Worm (Caenorhabditis elegans) whole organism, L2 larva: ENCODE data around the gene R11G1.2.

ENCODE experiments used
- ZK546.5 ChIP-seq: sonication (generic microtip); optimal IDR thresholded peaks from 2 replicates; lab custom pipeline; 2017; ENCODE audit warnings: missing biosample characterization, missing genetic modification characterization
- aly-2 ChIP-seq: fragments of 150-350 bp; optimal IDR thresholded peaks from 2 replicates; lab custom pipeline; 2014; ENCODE audit warnings: missing biosample characterization, missing genetic modification characterization
- dmd-4 ChIP-seq: sonication (generic microtip); optimal IDR thresholded peaks from 2 replicates; lab custom pipeline; 2017; ENCODE audit warnings: missing biosample characterization, missing genetic modification characterization
- egl-27 ChIP-seq: sonication (generic microtip); optimal IDR thresholded peaks from 3 replicates; lab custom pipeline; 2017; ENCODE audit warnings: missing biosample characterization, missing genetic modification reagents, missing genetic modification characterization
- elt-3 ChIP-seq: sonication (generic microtip); optimal IDR thresholded peaks from 2 replicates; lab custom pipeline; 2017; ENCODE audit warnings: missing biosample characterization, missing genetic modification characterization
- lsy-2 ChIP-seq, 2 experiments: fragments of 150-350 bp in 1 of 2; sonication (generic microtip) in 1 of 2; optimal IDR thresholded peaks; 2 replicates each; lab custom pipeline; 2014 to 2017; ENCODE audit warnings: missing biosample characterization in 2 of 2, missing genetic modification characterization in 2 of 2
- mdl-1 ChIP-seq, 2 experiments: fragments of 150-350 bp in 1 of 2; sonication (generic microtip) in 1 of 2; optimal IDR thresholded peaks; 2 replicates each; lab custom pipeline; 2017; ENCODE audit warnings: missing biosample characterization in 2 of 2, missing genetic modification characterization in 2 of 2
- nhr-12 ChIP-seq: fragments of 150-350 bp; optimal IDR thresholded peaks from 2 replicates; lab custom pipeline; 2014; ENCODE audit warnings: missing biosample characterization, missing genetic modification characterization
- nhr-77 ChIP-seq: fragments of 150-350 bp; optimal IDR thresholded peaks from 2 replicates; lab custom pipeline; 2014; ENCODE audit warnings: missing biosample characterization, missing genetic modification characterization
- peb-1 ChIP-seq: fragments of 150-350 bp; optimal IDR thresholded peaks from 2 replicates; lab custom pipeline; 2014; ENCODE audit warnings: missing biosample characterization, missing genetic modification characterization
- skn-1 ChIP-seq: sonication (generic microtip); optimal IDR thresholded peaks from 2 replicates; lab custom pipeline; 2017; ENCODE audit warnings: missing biosample characterization, missing genetic modification characterization
- unc-62 ChIP-seq: fragments of 150-350 bp; optimal IDR thresholded peaks from 2 replicates; lab custom pipeline; 2014; ENCODE audit warnings: missing biosample characterization, missing genetic modification reagents, missing genetic modification characterization
- zag-1 ChIP-seq: fragments of 150-350 bp; optimal IDR thresholded peaks from 2 replicates; lab custom pipeline; 2014; ENCODE audit warnings: missing biosample characterization, missing genetic modification characterization
- ztf-11 ChIP-seq: sonication (generic microtip); optimal IDR thresholded peaks from 2 replicates; lab custom pipeline; 2017; ENCODE audit warnings: missing biosample characterization, missing genetic modification characterization

DNA sequence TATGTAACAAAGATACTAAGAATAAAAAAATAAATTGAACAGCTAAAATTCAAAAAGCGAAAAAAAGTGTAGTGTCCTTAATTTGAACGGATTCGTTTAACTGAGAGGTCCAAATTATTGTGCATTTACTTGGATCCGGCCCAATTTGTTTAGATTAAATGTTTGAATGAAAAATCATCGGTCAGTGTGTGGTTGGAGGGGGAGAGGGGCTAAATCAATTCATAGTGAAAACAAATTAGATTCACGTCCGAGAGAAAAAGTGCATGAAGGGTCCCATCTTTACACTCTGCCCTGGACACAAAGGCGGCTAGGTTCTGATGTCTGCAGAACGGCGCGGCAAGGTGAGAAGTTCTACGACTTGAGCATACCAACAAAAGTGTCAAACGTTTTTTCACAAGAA lies 31.6 kb upstream of the R11G1.2 start:
- TF ChIP-seq egl-27 (tag; lab: Kevin White, UChicago) (no peak), ZK546.5 (no peak), elt-3 (no peak), peb-1 (tag; lab: Kevin White, UChicago) (no peak), zag-1 (no peak), skn-1 (no peak), dmd-4 (tag; lab: Kevin White, UChicago) (no peak), nhr-77 (no peak), nhr-12 (tag; lab: Kevin White, UChicago) (no peak), lsy-2 (tag; optimal IDR thresholded peaks at IDR 0.05; lab: Kevin White, UChicago) (no peak), mdl-1 (tag; optimal IDR thresholded peaks at IDR 0.05; lab: Kevin White, UChicago) (no peak), aly-2 (tag; lab: Kevin White, UChicago) (no peak), unc-62 (no peak), ztf-11 (tag; lab: Kevin White, UChicago) (no peak)
